Worm (Caenorhabditis elegans): ENCODE data around the gene srbc-3.
A peak's percentile ranks its signal among the peaks of the same experiment; 100 is the strongest.

The srbc-3 gene

ce11 chrV:3315308-3315707 is 7.0 kb downstream of the srbc-3 start, which contains the start of gene arrd-19 (continued):
- TF ChIP-seq snpc-4 (tag; optimal IDR thresholded peaks at IDR 0.05) (peak; percentile 31), unc-62 (GFP tag; optimal IDR thresholded peaks at IDR 0.05) (no peak), alr-1 (tag; optimal IDR thresholded peaks at IDR 0.05) (no peak)

DNA sequence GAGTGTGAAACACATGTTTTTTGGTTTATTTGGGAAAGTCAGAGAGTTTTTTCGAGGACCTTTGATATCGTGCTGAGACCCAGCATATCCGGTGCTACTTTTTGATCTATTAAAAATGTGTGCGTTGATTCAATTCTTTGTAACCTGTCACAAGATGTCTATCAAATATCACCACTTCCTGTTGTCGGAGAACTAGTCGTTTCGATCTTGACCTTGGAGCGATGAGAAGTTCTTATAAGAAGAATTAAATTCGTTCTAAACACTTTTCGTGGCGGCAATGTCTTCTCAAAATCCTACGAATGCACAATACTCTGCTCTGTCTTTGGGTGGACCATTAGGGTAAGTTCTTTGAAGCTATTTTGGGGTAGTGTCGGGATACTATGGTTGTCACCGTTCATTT is 7.8 kb downstream of the srbc-3 start, which contains the start of gene F35F10.1:
F35F10.1 (plus strand) TSS at position 200 of the 400 bp plus-strand sequence.
- TF ChIP-seq sma-9 (GFP tag; optimal IDR thresholded peaks at IDR 0.05): peak; percentile 70
- no peak for TF ChIP-seq sma-9 (tag; optimal IDR thresholded peaks at IDR 0.05)
- no peak for TF ChIP-seq nhr-77 (tag; optimal IDR thresholded peaks at IDR 0.05)

DNA sequence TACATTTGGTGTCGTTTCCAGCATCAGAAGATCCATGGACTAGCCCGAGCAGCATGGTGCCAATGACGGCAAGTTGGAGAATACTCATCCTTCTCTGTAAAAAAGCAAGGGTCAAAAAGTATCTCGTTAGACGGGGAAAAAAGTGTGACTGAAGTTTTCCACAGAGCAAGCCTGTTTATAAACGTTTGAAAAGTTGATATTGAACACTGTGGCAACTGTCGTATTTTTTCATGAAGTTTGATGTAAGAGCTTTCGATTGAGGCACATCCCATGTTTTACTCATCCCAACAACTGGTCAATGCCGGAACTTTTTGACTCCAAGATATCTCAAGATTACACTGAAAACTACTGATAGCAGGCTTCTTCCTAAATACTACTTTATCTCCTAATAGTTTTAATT is 10.7 kb downstream of the srbc-3 start, which contains the start of gene F35F10.13:
F35F10.13 (minus strand) TSS at position 101 of the 400 bp plus-strand sequence.
- TF ChIP-seq nhr-77 (tag; optimal IDR thresholded peaks at IDR 0.05) (no peak), nhr-25 (tag; optimal IDR thresholded peaks at IDR 0.05) (no peak)

DNA sequence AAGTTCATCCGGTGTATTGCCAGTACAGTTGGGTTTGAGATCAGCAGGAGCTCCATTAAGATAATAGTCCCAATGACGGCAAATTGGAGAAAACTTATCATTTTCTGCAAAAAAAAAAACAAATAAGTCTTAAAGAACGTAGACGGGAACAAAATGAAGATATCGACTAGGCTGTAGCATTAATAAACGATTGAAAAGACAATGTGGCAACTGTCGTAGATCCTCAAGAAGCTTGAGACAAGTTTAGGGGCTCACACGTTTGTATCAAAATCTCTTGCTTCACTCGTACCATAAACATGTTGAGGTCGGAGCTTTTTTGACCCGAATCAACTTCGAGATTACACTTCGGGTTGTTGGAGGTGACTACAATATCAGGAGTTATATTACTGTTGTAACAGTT is 11.7 kb downstream of the srbc-3 start, which contains the start of gene F35F10.14:
F35F10.14 (minus strand) TSS at position 101 of the 400 bp plus-strand sequence.
- TF ChIP-seq sem-4 (tag; optimal IDR thresholded peaks at IDR 0.05): no peak
- no peak for TF ChIP-seq nhr-21 (tag; optimal IDR thresholded peaks at IDR 0.05)
- no peak for TF ChIP-seq ceh-16 (tag; optimal IDR thresholded peaks at IDR 0.05)
- no peak for TF ChIP-seq lsy-2 (tag; optimal IDR thresholded peaks at IDR 0.05)
- TF ChIP-seq unc-55 (GFP tag; optimal IDR thresholded peaks at IDR 0.05): no peak
- no peak for TF ChIP-seq nhr-10 (tag; optimal IDR thresholded peaks at IDR 0.05)
- no peak for TF ChIP-seq C34F6.9 (tag; optimal IDR thresholded peaks at IDR 0.05)
- no peak for TF ChIP-seq ztf-11 (tag; optimal IDR thresholded peaks at IDR 0.05)
- no peak for TF ChIP-seq ZK546.5 (tag; optimal IDR thresholded peaks at IDR 0.05)
- TF ChIP-seq unc-62 (GFP tag; optimal IDR thresholded peaks at IDR 0.05): no peak
- no peak for TF ChIP-seq alr-1 (tag; optimal IDR thresholded peaks at IDR 0.05)
- no peak for TF ChIP-seq nhr-129 (tag; optimal IDR thresholded peaks at IDR 0.05)
- no peak for TF ChIP-seq nhr-237 (tag; optimal IDR thresholded peaks at IDR 0.05)
- no peak for TF ChIP-seq nhr-6 (tag; optimal IDR thresholded peaks at IDR 0.05)
- no peak for TF ChIP-seq Y55F3AM.14 (GFP tag; optimal IDR thresholded peaks at IDR 0.05)
- no peak for TF ChIP-seq snpc-4 (tag; optimal IDR thresholded peaks at IDR 0.05)
- no peak for TF ChIP-seq mdl-1 (tag; optimal IDR thresholded peaks at IDR 0.05)
- no peak for TF ChIP-seq R02D3.7 (tag; optimal IDR thresholded peaks at IDR 0.05)
- TF ChIP-seq egl-27 (tag; optimal IDR thresholded peaks at IDR 0.05): no peak
- no peak for TF ChIP-seq aly-2 (tag; optimal IDR thresholded peaks at IDR 0.05)

- TF ChIP-seq C34F6.9 (tag; optimal IDR thresholded peaks at IDR 0.05) (no peak), dmd-4 (tag; optimal IDR thresholded peaks at IDR 0.05) (no peak), unc-39 (tag; optimal IDR thresholded peaks at IDR 0.05) (no peak), nhr-23 (tag; optimal IDR thresholded peaks at IDR 0.05) (no peak), unc-62 (GFP tag; optimal IDR thresholded peaks at IDR 0.05) (no peak), nhr-10 (tag; optimal IDR thresholded peaks at IDR 0.05) (no peak), ztf-1 (GFP tag; conservative IDR thresholded peaks at IDR 0.05) (no peak), nhr-12 (tag; optimal IDR thresholded peaks at IDR 0.05) (no peak), lin-11 (tag; optimal IDR thresholded peaks at IDR 0.05) (no peak), mab-5 (tag; optimal IDR thresholded peaks at IDR 0.05) (no peak), nhr-11 (tag; optimal IDR thresholded peaks at IDR 0.05) (no peak), unc-55 (GFP tag; optimal IDR thresholded peaks at IDR 0.05) (no peak), nhr-77 (tag; optimal IDR thresholded peaks at IDR 0.05) (no peak)
Observed at ce11 chrV:3320432-3320831, 12.2 kb downstream of the srbc-3 start, which contains the start of gene C17B7.14. C17B7.14 (minus strand) TSS chrV:3320532.

DNA sequence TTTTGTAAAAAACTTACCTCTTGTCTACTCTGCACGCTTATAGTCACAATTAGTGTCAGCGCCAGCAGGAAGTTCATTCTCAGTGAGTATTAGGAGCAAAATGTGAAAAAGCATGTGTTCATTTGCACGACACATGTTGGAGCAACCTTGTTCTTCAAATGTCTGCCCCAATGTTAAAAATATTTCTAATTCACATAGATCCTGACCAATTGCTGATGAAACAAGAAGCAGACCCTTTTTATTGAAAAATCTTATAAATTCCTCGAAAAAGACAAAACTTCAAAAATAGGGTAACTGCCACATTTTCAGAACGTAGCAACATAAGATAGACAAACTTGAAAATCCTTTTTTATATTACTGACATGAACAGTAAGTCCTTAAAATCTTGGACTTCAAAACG is 15.9 kb downstream of the srbc-3 start, which contains the start of gene C17B7.8:
C17B7.8 (minus strand) TSS at position 101 of the 400 bp plus-strand sequence.
- TF ChIP-seq nhr-11 (tag; optimal IDR thresholded peaks at IDR 0.05) (no peak), sma-3 (GFP tag; optimal IDR thresholded peaks at IDR 0.05) (no peak), nhr-237 (tag; optimal IDR thresholded peaks at IDR 0.05) (no peak), dmd-4 (tag; optimal IDR thresholded peaks at IDR 0.05) (no peak), ztf-4 (tag; optimal IDR thresholded peaks at IDR 0.05) (no peak), peb-1 (tag; optimal IDR thresholded peaks at IDR 0.05) (no peak), lin-11 (tag; optimal IDR thresholded peaks at IDR 0.05) (no peak), elt-1 (tag; optimal IDR thresholded peaks at IDR 0.05) (no peak), nhr-10 (tag; optimal IDR thresholded peaks at IDR 0.05) (no peak), mbf-1 (tag; optimal IDR thresholded peaks at IDR 0.05) (no peak), F13H6.1 (tag; optimal IDR thresholded peaks at IDR 0.05) (no peak), skn-1 (tag; optimal IDR thresholded peaks at IDR 0.05) (no peak), alr-1 (tag; optimal IDR thresholded peaks at IDR 0.05) (no peak), ztf-1 (GFP tag; conservative IDR thresholded peaks at IDR 0.05) (no peak), unc-62 (GFP tag; optimal IDR thresholded peaks at IDR 0.05) (no peak)
